Worm (Caenorhabditis elegans) whole organism, L1 larva: ENCODE measurements around the gene Y34B4A.10.
A peak's percentile ranks its signal among the peaks of the same experiment; 100 is the strongest.

Source experiments
- C04F5.9 ChIP-seq: sonication (generic microtip); optimal IDR thresholded peaks from 2 replicates; lab custom pipeline; 2016; ENCODE audit warnings: missing genetic modification characterization, missing compliant biosample characterization
- C16A3.4 ChIP-seq: fragments of 150-350 bp; optimal IDR thresholded peaks from 2 replicates; lab custom pipeline; 2014; ENCODE audit warnings: missing biosample characterization, missing genetic modification characterization
- F16B12.6 ChIP-seq: fragments of 150-350 bp; optimal IDR thresholded peaks from 2 replicates; lab custom pipeline; 2014; ENCODE audit warnings: missing biosample characterization, missing genetic modification characterization
- Y116A8C.19 ChIP-seq: sonication (generic microtip); optimal IDR thresholded peaks from 2 replicates; lab custom pipeline; 2016; ENCODE audit warnings: missing compliant biosample characterization, missing genetic modification characterization, borderline replicate concordance
- aha-1 ChIP-seq: fragments of 150-350 bp; optimal IDR thresholded peaks from 2 replicates; lab custom pipeline; 2014; ENCODE audit warnings: missing biosample characterization, missing genetic modification characterization
- alr-1 ChIP-seq: fragments of 200-800 bp; sonication (Bioruptor generic); optimal IDR thresholded peaks from 2 replicates; lab custom pipeline; 2018; ENCODE audit warnings: borderline replicate concordance, mild to moderate bottlenecking, missing genetic modification characterization, missing compliant biosample characterization
- aly-2 ChIP-seq: fragments of 150-350 bp; optimal IDR thresholded peaks from 2 replicates; lab custom pipeline; 2014; ENCODE audit warnings: missing biosample characterization, missing genetic modification characterization
- blmp-1 ChIP-seq: fragments of 150-350 bp; optimal IDR thresholded peaks from 2 replicates; lab custom pipeline; 2014; ENCODE audit warnings: missing biosample characterization, missing genetic modification characterization
- ceh-63 ChIP-seq: fragments of 200-800 bp; sonication (Bioruptor generic); optimal IDR thresholded peaks from 2 replicates; lab custom pipeline; 2018; ENCODE audit warnings: mild to moderate bottlenecking, missing genetic modification characterization, missing compliant biosample characterization
- ceh-82 ChIP-seq, 3 experiments: fragments of 150-350 bp in 1 of 3; sonication (generic microtip) in 2 of 3; optimal IDR thresholded peaks; 2 replicates each; lab custom pipeline; 2014 to 2017; ENCODE audit warnings: missing biosample characterization in 3 of 3, missing genetic modification characterization in 3 of 3
- ceh-88 ChIP-seq: fragments of 200-800 bp; sonication (Bioruptor generic); IDR thresholded peaks from 2 replicates; pipeline ENCODE4 v1.3.6; 2022; ENCODE audit warnings: missing genetic modification characterization, missing compliant biosample characterization
- ces-1 ChIP-seq: fragments of 150-350 bp; optimal IDR thresholded peaks from 2 replicates; lab custom pipeline; 2014; ENCODE audit warnings: missing biosample characterization, missing genetic modification reagents, missing genetic modification characterization
- dpl-1 ChIP-seq, 3 experiments: fragments of 150-350 bp in 2 of 3; sonication (generic microtip) in 1 of 3; optimal IDR thresholded peaks; 2 replicates each; lab custom pipeline; 2014 to 2017; ENCODE audit warnings: missing biosample characterization in 3 of 3, missing genetic modification characterization in 3 of 3, missing genetic modification reagents in 3 of 3
- egl-13 ChIP-seq: sonication (generic microtip); optimal IDR thresholded peaks from 2 replicates; lab custom pipeline; 2016; ENCODE audit warnings: missing genotype, missing genetic modification reagents, missing genetic modification characterization, missing compliant biosample characterization
- egl-27 ChIP-seq, 2 experiments: fragments of 150-350 bp in 1 of 2; sonication (generic microtip); optimal IDR thresholded peaks; 3 replicates each; lab custom pipeline; 2017 to 2018; ENCODE audit warnings: missing biosample characterization in 2 of 2, missing genetic modification characterization in 2 of 2, missing genetic modification reagents in 2 of 2
- elt-2 ChIP-seq: sonication (generic microtip); optimal IDR thresholded peaks from 2 replicates; lab custom pipeline; 2016; ENCODE audit warnings: missing genetic modification characterization, mild to moderate bottlenecking, inconsistent platforms, missing compliant biosample characterization, missing genetic modification reagents
- elt-3 ChIP-seq, 6 experiments: fragments of 150-350 bp in 1 of 6; sonication (generic microtip); optimal IDR thresholded peaks; 2 replicates each; lab custom pipeline; 2017 to 2018; ENCODE audit warnings: missing biosample characterization in 6 of 6, missing genetic modification characterization in 6 of 6, inconsistent platforms in 1 of 6
- ets-5 ChIP-seq: fragments of 200-800 bp; sonication (Bioruptor generic); IDR thresholded peaks from 2 replicates; pipeline ENCODE4 v1.3.6; 2022; ENCODE audit warnings: missing genetic modification characterization, missing compliant biosample characterization
- fkh-4 ChIP-seq: sonication (generic microtip); optimal IDR thresholded peaks from 2 replicates; lab custom pipeline; 2016; ENCODE audit warnings: missing compliant biosample characterization, missing genetic modification characterization, borderline replicate concordance
- fkh-8 ChIP-seq: sonication (generic microtip); optimal IDR thresholded peaks from 2 replicates; lab custom pipeline; 2016; ENCODE audit warnings: mild to moderate bottlenecking, missing genetic modification characterization, missing compliant biosample characterization
- fos-1 ChIP-seq: fragments of 150-350 bp; optimal IDR thresholded peaks from 2 replicates; lab custom pipeline; 2014; ENCODE audit warnings: missing biosample characterization, missing genetic modification characterization
- hlh-17 ChIP-seq: fragments of 200-800 bp; sonication (Bioruptor generic); optimal IDR thresholded peaks from 2 replicates; lab custom pipeline; 2018; ENCODE audit warnings: missing genetic modification characterization, mild to moderate bottlenecking, missing compliant biosample characterization, moderate library complexity, borderline replicate concordance
- hpl-2 ChIP-seq: fragments of 150-350 bp; optimal IDR thresholded peaks from 2 replicates; lab custom pipeline; 2014; ENCODE audit warnings: missing biosample characterization, missing genetic modification reagents, missing genetic modification characterization
- irx-1 ChIP-seq: sonication (generic microtip); optimal IDR thresholded peaks from 2 replicates; lab custom pipeline; 2016; ENCODE audit warnings: missing genetic modification characterization, missing compliant biosample characterization
- isw-1 ChIP-seq: fragments of 200-800 bp; sonication (Bioruptor generic); IDR thresholded peaks from 2 replicates; pipeline ENCODE4 v1.3.6; 2022; ENCODE audit warnings: missing genetic modification characterization, missing compliant biosample characterization
- jun-1 ChIP-seq: fragments of 150-350 bp; optimal IDR thresholded peaks from 2 replicates; lab custom pipeline; 2014; ENCODE audit warnings: missing biosample characterization, missing genetic modification reagents, missing genetic modification characterization
- lin-35 ChIP-seq, 2 experiments: fragments of 150-350 bp; optimal IDR thresholded peaks; 2 replicates each; lab custom pipeline; 2014; ENCODE audit warnings: missing biosample characterization in 2 of 2, missing genetic modification characterization in 2 of 2, missing genetic modification reagents in 2 of 2
- lin-39 ChIP-seq: fragments of 150-350 bp; optimal IDR thresholded peaks from 2 replicates; lab custom pipeline; 2014; ENCODE audit warnings: missing biosample characterization, missing genetic modification reagents, missing genetic modification characterization
- lir-3 ChIP-seq: sonication (generic microtip); optimal IDR thresholded peaks from 2 replicates; lab custom pipeline; 2016; ENCODE audit warnings: mild to moderate bottlenecking, missing genetic modification characterization, moderate library complexity, missing compliant biosample characterization; ENCODE audit not compliant: poor library complexity
- lsy-2 ChIP-seq, 2 experiments: fragments of 150-350 bp; optimal IDR thresholded peaks; 2 replicates each; lab custom pipeline; 2014; ENCODE audit warnings: missing biosample characterization in 2 of 2, missing genetic modification characterization in 2 of 2
- mab-9 ChIP-seq: fragments of 200-800 bp; sonication (Bioruptor generic); IDR thresholded peaks from 2 replicates; pipeline ENCODE4 v1.3.6; 2022; ENCODE audit warnings: missing genetic modification reagents, missing genetic modification characterization, missing compliant biosample characterization
- mef-2 ChIP-seq: fragments of 150-350 bp; optimal IDR thresholded peaks from 2 replicates; lab custom pipeline; 2014; ENCODE audit warnings: missing biosample characterization, missing genetic modification characterization
- mep-1 ChIP-seq: fragments of 150-350 bp; optimal IDR thresholded peaks from 2 replicates; lab custom pipeline; 2014; ENCODE audit warnings: missing biosample characterization, missing genetic modification characterization
- nhr-11 ChIP-seq: fragments of 150-350 bp; optimal IDR thresholded peaks from 2 replicates; lab custom pipeline; 2014; ENCODE audit warnings: missing biosample characterization, missing genetic modification characterization
- nhr-19 ChIP-seq: fragments of 200-800 bp; sonication (Bioruptor generic); conservative IDR thresholded peaks from 2 replicates; pipeline ENCODE4 v1.3.6; 2022; ENCODE audit warnings: missing genetic modification characterization, missing compliant biosample characterization
- nhr-237 ChIP-seq: fragments of 150-350 bp; optimal IDR thresholded peaks from 2 replicates; lab custom pipeline; 2014; ENCODE audit warnings: missing biosample characterization, missing genetic modification characterization
- nhr-47 ChIP-seq: sonication (generic microtip); optimal IDR thresholded peaks from 2 replicates; lab custom pipeline; 2016; ENCODE audit warnings: mild to moderate bottlenecking, missing genetic modification characterization, moderate library complexity, missing compliant biosample characterization
- nhr-71 ChIP-seq: sonication (generic microtip); optimal IDR thresholded peaks from 2 replicates; lab custom pipeline; 2016; ENCODE audit warnings: mild to moderate bottlenecking, missing genetic modification characterization, moderate library complexity, missing compliant biosample characterization
- nhr-76 ChIP-seq: sonication (generic microtip); optimal IDR thresholded peaks from 2 replicates; lab custom pipeline; 2017; ENCODE audit warnings: missing biosample characterization, missing genetic modification characterization
- nhr-84 ChIP-seq: sonication (generic microtip); optimal IDR thresholded peaks from 2 replicates; lab custom pipeline; 2017; ENCODE audit warnings: missing biosample characterization, missing genetic modification characterization
- nhr-90 ChIP-seq: sonication (generic microtip); optimal IDR thresholded peaks from 2 replicates; lab custom pipeline; 2016; ENCODE audit warnings: mild to moderate bottlenecking, missing genetic modification characterization, missing compliant biosample characterization; ENCODE audit not compliant: poor library complexity
- pag-3 ChIP-seq: sonication (generic microtip); optimal IDR thresholded peaks from 2 replicates; lab custom pipeline; 2017; ENCODE audit warnings: missing genetic modification characterization, mild to moderate bottlenecking, missing compliant biosample characterization, antibody characterized with exemption, borderline replicate concordance; ENCODE audit not compliant: insufficient read depth
- pqm-1 ChIP-seq: sonication (generic microtip); optimal IDR thresholded peaks from 3 replicates; lab custom pipeline; 2017; ENCODE audit warnings: missing biosample characterization, missing genetic modification characterization
- skn-1 ChIP-seq: fragments of 150-350 bp; optimal IDR thresholded peaks from 2 replicates; lab custom pipeline; 2014; ENCODE audit warnings: missing biosample characterization, missing genetic modification characterization
- snu-23 ChIP-seq: sonication (generic microtip); optimal IDR thresholded peaks from 2 replicates; lab custom pipeline; 2016; ENCODE audit warnings: missing genetic modification characterization, missing compliant biosample characterization
- sox-4 ChIP-seq: sonication (generic microtip); optimal IDR thresholded peaks from 2 replicates; lab custom pipeline; 2016; ENCODE audit warnings: missing genetic modification characterization, missing compliant biosample characterization
- sup-37 ChIP-seq: fragments of 200-800 bp; sonication (Bioruptor generic); optimal IDR thresholded peaks from 2 replicates; lab custom pipeline; 2018; ENCODE audit warnings: mild to moderate bottlenecking, missing genetic modification characterization, missing compliant biosample characterization
- swsn-7 ChIP-seq: sonication (generic microtip); optimal IDR thresholded peaks from 2 replicates; lab custom pipeline; 2016; ENCODE audit warnings: missing genetic modification characterization, missing compliant biosample characterization
- tlp-1 ChIP-seq: fragments of 150-350 bp; optimal IDR thresholded peaks from 2 replicates; lab custom pipeline; 2014; ENCODE audit warnings: missing biosample characterization, missing genetic modification characterization
- unc-62 ChIP-seq: fragments of 150-350 bp; optimal IDR thresholded peaks from 2 replicates; lab custom pipeline; 2014; ENCODE audit warnings: missing biosample characterization, missing genetic modification reagents, missing genetic modification characterization
- unc-86 ChIP-seq: sonication (generic microtip); optimal IDR thresholded peaks from 2 replicates; lab custom pipeline; 2016; ENCODE audit warnings: missing genetic modification characterization, missing compliant biosample characterization
- zip-4 ChIP-seq: fragments of 200-800 bp; sonication (Bioruptor generic); optimal IDR thresholded peaks from 2 replicates; lab custom pipeline; 2018; ENCODE audit warnings: mild to moderate bottlenecking, missing genetic modification characterization, moderate library complexity, missing compliant biosample characterization
- ztf-4 ChIP-seq: fragments of 150-350 bp; optimal IDR thresholded peaks from 2 replicates; lab custom pipeline; 2014; ENCODE audit warnings: missing biosample characterization, missing genetic modification characterization

Gene Y34B4A.10

DNA sequence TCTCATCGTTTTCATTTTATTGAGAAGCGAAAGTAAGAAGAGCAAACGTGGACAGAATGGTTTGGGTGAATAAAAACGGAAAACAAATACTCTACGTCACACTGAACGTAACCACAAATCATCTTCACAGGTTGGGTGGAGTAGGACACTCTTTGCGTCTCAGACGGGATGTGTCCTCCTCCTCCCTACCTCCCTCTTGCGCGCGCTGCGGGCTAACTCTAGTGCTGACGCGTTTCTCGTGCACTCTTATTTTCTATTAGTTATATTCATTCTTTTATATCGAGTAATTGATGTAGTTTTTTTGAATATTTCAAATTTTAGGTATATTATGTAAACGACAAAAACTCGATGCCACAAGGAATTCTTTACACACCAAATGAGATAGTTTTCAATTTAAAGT lies 5.7 kb upstream of the Y34B4A.10 start, which contains the start of gene Y34B4A.7:
TSS of gene Y34B4A.7 (plus strand) at position 297 of the 400 bp plus-strand sequence.
- TF ChIP-seq isw-1 = no peak
- no peak for TF ChIP-seq fos-1 (tag; lab: Kevin White, UChicago)
- TF ChIP-seq sox-4 (tag; lab: Kevin White, UChicago) = no peak
- peak; percentile 53 for TF ChIP-seq egl-13
- TF ChIP-seq hpl-2 = no peak
- peak; percentile 5 for TF ChIP-seq jun-1 (tag; lab: Kevin White, UChicago)
- TF ChIP-seq blmp-1 (tag; lab: Kevin White, UChicago) = peak; percentile 90
- peak; percentile 59 for TF ChIP-seq irx-1
- TF ChIP-seq F16B12.6 (tag; lab: Kevin White, UChicago) = peak; percentile 32
- no peak for TF ChIP-seq ces-1 (GFP tag; lab: Kevin White, UChicago)
- no peak for TF ChIP-seq ets-5 (GFP tag; lab: Robert Waterston, UW)
- no peak for TF ChIP-seq fkh-4 (tag; lab: Kevin White, UChicago)
- TF ChIP-seq mab-9 (GFP tag; lab: Robert Waterston, UW) = no peak
- TF ChIP-seq lir-3 (tag; lab: Kevin White, UChicago) = no peak
- TF ChIP-seq lsy-2 (tag; optimal IDR thresholded peaks at IDR 0.05; lab: Kevin White, UChicago) = peak; percentile 75 to 80
- peak; percentile 63 for TF ChIP-seq C16A3.4
- TF ChIP-seq snu-23 (GFP tag; lab: Kevin White, UChicago) = peak; percentile 80
- TF ChIP-seq ceh-88 = no peak
- TF ChIP-seq sup-37 (GFP tag; lab: Kevin White, UChicago) = no peak
- no peak for TF ChIP-seq aha-1 (tag; lab: Kevin White, UChicago)
- no peak for TF ChIP-seq hlh-17 (GFP tag; lab: Kevin White, UChicago)
- TF ChIP-seq nhr-237 = no peak
- peak; percentile 65 for TF ChIP-seq unc-86
- peak; percentile 80 for TF ChIP-seq nhr-90 (tag; lab: Kevin White, UChicago)
- TF ChIP-seq pqm-1 (tag; lab: Kevin White, UChicago) = no peak
- TF ChIP-seq lin-35 (GFP tag; optimal IDR thresholded peaks at IDR 0.05; lab: Kevin White, UChicago) = peak; percentile 66 to 71
- TF ChIP-seq mep-1 = peak; percentile 83
- TF ChIP-seq lin-39 (tag; lab: Kevin White, UChicago) = peak; percentile 13
- peak; percentile 55 to 70 (median 68) for TF ChIP-seq ceh-82 (tag; optimal IDR thresholded peaks at IDR 0.05; lab: Kevin White, UChicago)
- TF ChIP-seq aly-2 (tag; lab: Kevin White, UChicago) = no peak
- TF ChIP-seq nhr-47 (tag; lab: Kevin White, UChicago) = peak; percentile 81
- no peak for TF ChIP-seq Y116A8C.19 (tag; lab: Kevin White, UChicago)
- TF ChIP-seq elt-3 (tag; optimal IDR thresholded peaks at IDR 0.05; lab: Kevin White, UChicago) = peak in 1 of 6 experiments; percentile 79
- TF ChIP-seq fkh-8 (tag; lab: Kevin White, UChicago) = peak; percentile 41
- TF ChIP-seq nhr-11 (tag; lab: Kevin White, UChicago) = peak; percentile 16
- TF ChIP-seq ceh-63 (GFP tag; lab: Kevin White, UChicago) = no peak
- TF ChIP-seq nhr-19 (GFP tag; lab: Robert Waterston, UW) = peak; percentile 75
- TF ChIP-seq skn-1 = peak; percentile 43
- no peak for TF ChIP-seq tlp-1 (tag; lab: Kevin White, UChicago)
- no peak for TF ChIP-seq nhr-76
- no peak for TF ChIP-seq nhr-84
- no peak for TF ChIP-seq pag-3
- no peak for TF ChIP-seq unc-62 (GFP tag; lab: Kevin White, UChicago)
- TF ChIP-seq mef-2 (tag; lab: Kevin White, UChicago) = no peak
- peak; percentile 81 for TF ChIP-seq swsn-7 (tag; lab: Kevin White, UChicago)
- TF ChIP-seq elt-2 = no peak
- TF ChIP-seq egl-27 (tag; optimal IDR thresholded peaks at IDR 0.05; lab: Kevin White, UChicago) = no peak
- no peak for TF ChIP-seq alr-1 (tag; lab: Kevin White, UChicago)
- no peak for TF ChIP-seq zip-4 (GFP tag; lab: Kevin White, UChicago)
- TF ChIP-seq nhr-71 (tag; lab: Kevin White, UChicago) = peak; percentile 82
- TF ChIP-seq ztf-4 (tag; lab: Kevin White, UChicago) = peak; percentile 24
- TF ChIP-seq C04F5.9 (tag; lab: Kevin White, UChicago) = no peak
- TF ChIP-seq dpl-1 (GFP tag; optimal IDR thresholded peaks at IDR 0.05; lab: Kevin White, UChicago) = peak; percentile 8 to 70 (median 55)
